Worm (Caenorhabditis elegans) whole organism, mixed stage, embryonic: ENCODE measurements around the gene erd-2.2.

ENCODE experiments used
- elt-1 ChIP-seq: sonication (generic microtip); optimal IDR thresholded peaks from 2 replicates; lab custom pipeline; 2017; ENCODE audit warnings: missing genetic modification characterization, mild to moderate bottlenecking, missing compliant biosample characterization, antibody characterized with exemption, moderate library complexity, borderline replicate concordance; ENCODE audit not compliant: insufficient read depth
- elt-3 ChIP-seq: fragments of 150-350 bp; optimal IDR thresholded peaks from 2 replicates; lab custom pipeline; 2014; ENCODE audit warnings: missing biosample characterization, missing genetic modification characterization
- lsy-2 ChIP-seq: fragments of 150-350 bp; optimal IDR thresholded peaks from 2 replicates; lab custom pipeline; 2014; ENCODE audit warnings: missing biosample characterization, missing genetic modification characterization
- nhr-237 ChIP-seq: fragments of 150-350 bp; optimal IDR thresholded peaks from 2 replicates; lab custom pipeline; 2014; ENCODE audit warnings: missing biosample characterization, missing genetic modification characterization
- unc-39 ChIP-seq: fragments of 150-350 bp; optimal IDR thresholded peaks from 2 replicates; lab custom pipeline; 2014; ENCODE audit warnings: missing biosample characterization, missing genetic modification characterization
- unc-62 ChIP-seq: fragments of 150-350 bp; optimal IDR thresholded peaks from 2 replicates; lab custom pipeline; 2014; ENCODE audit warnings: missing biosample characterization, missing genetic modification reagents, missing genetic modification characterization
- ztf-11 ChIP-seq: fragments of 150-350 bp; optimal IDR thresholded peaks from 2 replicates; lab custom pipeline; 2014; ENCODE audit warnings: missing biosample characterization, missing genetic modification characterization

- TF ChIP-seq lsy-2: no peak
- no peak for TF ChIP-seq unc-62 (GFP tag; lab: Kevin White, UChicago)
- TF ChIP-seq ztf-11 (tag; lab: Kevin White, UChicago): no peak
- TF ChIP-seq unc-39 (tag; lab: Kevin White, UChicago): no peak
- TF ChIP-seq elt-1 (tag; lab: Kevin White, UChicago): no peak
- TF ChIP-seq nhr-237 (tag; lab: Kevin White, UChicago): no peak
- TF ChIP-seq elt-3 (tag; lab: Kevin White, UChicago): no peak
These were observed 10.6 kb downstream of the erd-2.2 start for ce11 chrIII:5917365-5917958.
